Worm (Caenorhabditis elegans): ENCODE data around the gene Y66D12A.1.

ce11 chrIII:11614874-11615273, 6.9 kb downstream of the Y66D12A.1 start:
- no peak for TF ChIP-seq ama-1 (optimal IDR thresholded peaks at IDR 0.05)
- no peak for TF ChIP-seq nhr-11 (tag; optimal IDR thresholded peaks at IDR 0.05)
- no peak for TF ChIP-seq tbx-7 (tag; optimal IDR thresholded peaks at IDR 0.05)
- no peak for TF ChIP-seq ttx-3 (tag; optimal IDR thresholded peaks at IDR 0.05)
- TF ChIP-seq odd-2 (tag; optimal IDR thresholded peaks at IDR 0.05) = no peak
- TF ChIP-seq ceh-6 (GFP tag; optimal IDR thresholded peaks at IDR 0.05) = no peak
- no peak for TF ChIP-seq fkh-10 (GFP tag; optimal IDR thresholded peaks at IDR 0.05)
- no peak for TF ChIP-seq ceh-30 (tag; optimal IDR thresholded peaks at IDR 0.05)
- no peak for TF ChIP-seq hlh-6 (tag; optimal IDR thresholded peaks at IDR 0.05)
- TF ChIP-seq sdc-2 (tag; optimal IDR thresholded peaks at IDR 0.05) = no peak
- no peak for TF ChIP-seq ceh-18 (tag; optimal IDR thresholded peaks at IDR 0.05)
- no peak for TF ChIP-seq hlh-15 (tag; optimal IDR thresholded peaks at IDR 0.05)
- TF ChIP-seq che-1 (tag; optimal IDR thresholded peaks at IDR 0.05) = no peak
- no peak for TF ChIP-seq mec-3 (tag; optimal IDR thresholded peaks at IDR 0.05; ENCODE audit: borderline replicate concordance)
